Fruit fly (Drosophila melanogaster): ENCODE data around the gene Sas10.

dm6 chrX:5349899-5350575 is 32.8 kb downstream of the Sas10 start:
- TF ChIP-seq toe (GFP tag; optimal IDR thresholded peaks at IDR 0.05) (no peak), cic (GFP tag; optimal IDR thresholded peaks at IDR 0.05) (no peak), kay (GFP tag; ENCODE audit: borderline replicate concordance) (no peak), tj (GFP tag; optimal IDR thresholded peaks at IDR 0.05) (no peak), Mnt (GFP tag; optimal IDR thresholded peaks at IDR 0.05) (no peak), bab1 (GFP tag; optimal IDR thresholded peaks at IDR 0.05) (no peak), Hr96 (GFP tag; optimal IDR thresholded peaks at IDR 0.05) (no peak), CG5204 (GFP tag; optimal IDR thresholded peaks at IDR 0.05) (no peak), CG14711 (tag; optimal IDR thresholded peaks at IDR 0.05) (no peak), cnc (optimal IDR thresholded peaks at IDR 0.05) (no peak), pad (GFP tag; optimal IDR thresholded peaks at IDR 0.05) (no peak)

Measured in whole organism, adult.